Fruit fly (Drosophila melanogaster): ENCODE results near the gene Skp2.

Gene Skp2

DNA sequence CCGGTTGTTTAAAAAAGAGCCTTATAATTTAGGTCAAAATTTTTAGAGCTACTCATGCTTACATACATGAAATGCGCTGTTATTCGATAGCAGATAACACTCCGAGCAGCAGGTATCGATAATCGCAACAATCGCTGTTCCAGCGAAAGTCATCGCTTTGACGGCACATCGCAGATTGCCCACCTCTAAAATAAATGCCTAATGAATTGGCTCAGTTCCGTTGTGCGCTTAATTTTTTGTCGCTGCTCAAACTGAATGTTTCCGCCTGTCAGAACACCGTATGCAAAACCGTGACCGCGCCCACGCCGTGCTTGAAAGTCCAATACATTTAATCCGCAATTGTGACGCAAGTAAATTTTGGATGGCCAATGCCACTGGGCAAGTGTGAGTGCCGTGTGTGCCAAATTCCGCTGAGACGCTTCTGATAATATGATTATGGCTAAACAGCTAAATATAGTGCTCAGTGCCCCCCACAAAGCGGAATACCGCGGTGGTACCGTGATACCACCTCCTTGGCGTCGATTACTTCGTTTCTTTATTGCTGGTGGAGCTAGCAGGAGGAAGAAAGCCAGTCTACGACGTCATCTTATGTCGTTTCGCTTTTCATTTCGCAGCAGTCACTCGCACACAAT is 17.9 kb downstream of the Skp2 start, which contains the start of gene CG9795 (continued):
- TF ChIP-seq CG30403 (GFP tag; optimal IDR thresholded peaks at IDR 0.05) (peak; percentile 38), Doc2 (GFP tag; IDR thresholded peaks at IDR 0.05) (no peak), CG3726 (GFP tag; IDR thresholded peaks at IDR 0.05) (no peak), peb (GFP tag; IDR thresholded peaks at IDR 0.05) (no peak), ken (GFP tag; IDR thresholded peaks at IDR 0.05) (no peak), Sry-β (GFP tag; optimal IDR thresholded peaks at IDR 0.05) (no peak), CG1529 (GFP tag; optimal IDR thresholded peaks at IDR 0.05) (no peak), Elba2 (GFP tag; optimal IDR thresholded peaks at IDR 0.05) (no peak), CG12071 (GFP tag; optimal IDR thresholded peaks at IDR 0.05) (no peak), Lhr (GFP tag; optimal IDR thresholded peaks at IDR 0.05) (peak; percentile 46), CG17568 (GFP tag; optimal IDR thresholded peaks at IDR 0.05) (no peak), CG14441 (GFP tag; IDR thresholded peaks at IDR 0.05) (no peak), CG3838 (GFP tag; optimal IDR thresholded peaks at IDR 0.05) (no peak), YL-1 (GFP tag; optimal IDR thresholded peaks at IDR 0.05) (peak; percentile 69), E2f1 (GFP tag; IDR thresholded peaks at IDR 0.05) (no peak), CG14860 (GFP tag; IDR thresholded peaks at IDR 0.05; ENCODE audit: partially characterized antibody) (peak; percentile 94), CG6683 (GFP tag; optimal IDR thresholded peaks at IDR 0.05) (peak; percentile 26), CG4730 (GFP tag; IDR thresholded peaks at IDR 0.05) (no peak), CG30431 (GFP tag; optimal IDR thresholded peaks at IDR 0.05) (no peak), Eip74EF (GFP tag; optimal IDR thresholded peaks at IDR 0.05) (peak in 1 of 2 experiments; percentile 49), CG4854 (GFP tag; optimal IDR thresholded peaks at IDR 0.05) (no peak), salm (tag; optimal IDR thresholded peaks at IDR 0.05) (no peak), CG18764 (GFP tag; optimal IDR thresholded peaks at IDR 0.05) (peak; percentile 3), CG43689 (GFP tag; IDR thresholded peaks at IDR 0.05) (no peak), da (GFP tag; optimal IDR thresholded peaks at IDR 0.05) (no peak), pros (GFP tag; optimal IDR thresholded peaks at IDR 0.05) (no peak), CG15479 (GFP tag; optimal IDR thresholded peaks at IDR 0.05) (no peak), ATbp (GFP tag; optimal IDR thresholded peaks at IDR 0.05) (no peak), CG3163 (GFP tag; optimal IDR thresholded peaks at IDR 0.05) (peak; percentile 18), Pdp1 (GFP tag; optimal IDR thresholded peaks at IDR 0.05) (no peak), esg (GFP tag; conservative IDR thresholded peaks at IDR 0.05) (no peak), ase (GFP tag; IDR thresholded peaks at IDR 0.05) (no peak), Aef1 (GFP tag; IDR thresholded peaks at IDR 0.05) (no peak), ac (GFP tag; optimal IDR thresholded peaks at IDR 0.05) (no peak), Sin3A (optimal IDR thresholded peaks at IDR 0.05) (peak; percentile 20), Scr (GFP tag; IDR thresholded peaks at IDR 0.05; ENCODE audit: partially characterized antibody) (peak; percentile 85), phol (tag; optimal IDR thresholded peaks at IDR 0.05) (no peak), dati (GFP tag; IDR thresholded peaks at IDR 0.05) (no peak), Oaz (GFP tag; IDR thresholded peaks at IDR 0.05) (no peak), CG13894 (tag; optimal IDR thresholded peaks at IDR 0.05) (no peak), Ets97D (GFP tag; optimal IDR thresholded peaks at IDR 0.05) (peak; percentile 75), sug (tag; optimal IDR thresholded peaks at IDR 0.05) (peak; percentile 93), repo (GFP tag; optimal IDR thresholded peaks at IDR 0.05) (peak; percentile 34), ab (GFP tag; optimal IDR thresholded peaks at IDR 0.05) (no peak), CG3995 (GFP tag; optimal IDR thresholded peaks at IDR 0.05) (peak; percentile 85), BtbVII (GFP tag; optimal IDR thresholded peaks at IDR 0.05) (peak; percentile 8), maf-S (GFP tag; optimal IDR thresholded peaks at IDR 0.05) (peak; percentile 31), cato (GFP tag; optimal IDR thresholded peaks at IDR 0.05; ENCODE audit: borderline replicate concordance) (no peak), D19A (tag; optimal IDR thresholded peaks at IDR 0.05) (no peak), Bdp1 (GFP tag; optimal IDR thresholded peaks at IDR 0.05) (no peak), Deaf1 (tag; optimal IDR thresholded peaks at IDR 0.05) (no peak)
